Worm (Caenorhabditis elegans) whole organism, L1 larva: ENCODE results near the gene clpr-2.
A peak's percentile ranks its signal among the peaks of the same experiment; 100 is the strongest.

ENCODE experiments used
- C34B4.2 ChIP-seq: sonication (generic microtip); optimal IDR thresholded peaks from 2 replicates; lab custom pipeline; 2017; ENCODE audit warnings: mild to moderate bottlenecking, missing genetic modification characterization, missing compliant biosample characterization
- ama-1 ChIP-seq: fragments of 150-350 bp; optimal IDR thresholded peaks from 2 replicates; lab custom pipeline; 2014
- blmp-1 ChIP-seq: fragments of 150-350 bp; optimal IDR thresholded peaks from 2 replicates; lab custom pipeline; 2014; ENCODE audit warnings: missing biosample characterization, missing genetic modification characterization
- ceh-63 ChIP-seq: fragments of 200-800 bp; sonication (Bioruptor generic); optimal IDR thresholded peaks from 2 replicates; lab custom pipeline; 2018; ENCODE audit warnings: mild to moderate bottlenecking, missing genetic modification characterization, missing compliant biosample characterization
- ceh-8 ChIP-seq: fragments of 200-800 bp; sonication (Bioruptor generic); optimal IDR thresholded peaks from 2 replicates; lab custom pipeline; 2018; ENCODE audit warnings: mild to moderate bottlenecking, missing genetic modification characterization, moderate library complexity, missing compliant biosample characterization
- ceh-82 ChIP-seq, 3 experiments: fragments of 150-350 bp in 1 of 3; sonication (generic microtip) in 2 of 3; optimal IDR thresholded peaks; 2 replicates each; lab custom pipeline; 2014 to 2017; ENCODE audit warnings: missing biosample characterization in 3 of 3, missing genetic modification characterization in 3 of 3
- ces-1 ChIP-seq: fragments of 150-350 bp; optimal IDR thresholded peaks from 2 replicates; lab custom pipeline; 2014; ENCODE audit warnings: missing biosample characterization, missing genetic modification reagents, missing genetic modification characterization
- dsc-1 ChIP-seq: sonication (generic microtip); optimal IDR thresholded peaks from 2 replicates; lab custom pipeline; 2016; ENCODE audit warnings: mild to moderate bottlenecking, missing genetic modification characterization, missing compliant biosample characterization
- efl-1 ChIP-seq, 4 experiments: fragments of 150-350 bp; optimal IDR thresholded peaks in 3 of 4; peaks in 1 of 4; 1 replicate in 1 of 4; 2 replicates in 3 of 4; lab custom pipeline; 2014; ENCODE audit warnings: missing biosample characterization in 2 of 4, missing genetic modification characterization in 2 of 4, missing genetic modification reagents in 2 of 4
- efl-3 ChIP-seq: fragments of 200-800 bp; sonication (Bioruptor generic); optimal IDR thresholded peaks from 2 replicates; lab custom pipeline; 2018; ENCODE audit warnings: mild to moderate bottlenecking, missing genetic modification characterization, missing compliant biosample characterization
- egl-27 ChIP-seq, 2 experiments: fragments of 150-350 bp in 1 of 2; sonication (generic microtip); optimal IDR thresholded peaks; 3 replicates each; lab custom pipeline; 2017 to 2018; ENCODE audit warnings: missing biosample characterization in 2 of 2, missing genetic modification characterization in 2 of 2, missing genetic modification reagents in 2 of 2
- elt-2 ChIP-seq: sonication (generic microtip); optimal IDR thresholded peaks from 2 replicates; lab custom pipeline; 2016; ENCODE audit warnings: missing genetic modification characterization, mild to moderate bottlenecking, inconsistent platforms, missing compliant biosample characterization, missing genetic modification reagents
- ets-5 ChIP-seq: fragments of 200-800 bp; sonication (Bioruptor generic); IDR thresholded peaks from 2 replicates; pipeline ENCODE4 v1.3.6; 2022; ENCODE audit warnings: missing genetic modification characterization, missing compliant biosample characterization
- fkh-4 ChIP-seq: sonication (generic microtip); optimal IDR thresholded peaks from 2 replicates; lab custom pipeline; 2016; ENCODE audit warnings: missing compliant biosample characterization, missing genetic modification characterization, borderline replicate concordance
- fkh-8 ChIP-seq: sonication (generic microtip); optimal IDR thresholded peaks from 2 replicates; lab custom pipeline; 2016; ENCODE audit warnings: mild to moderate bottlenecking, missing genetic modification characterization, missing compliant biosample characterization
- fos-1 ChIP-seq: fragments of 150-350 bp; optimal IDR thresholded peaks from 2 replicates; lab custom pipeline; 2014; ENCODE audit warnings: missing biosample characterization, missing genetic modification characterization
- grh-1 ChIP-seq: fragments of 200-800 bp; sonication (Bioruptor generic); IDR thresholded peaks from 2 replicates; pipeline ENCODE4 v1.3.6; 2022; ENCODE audit warnings: missing genetic modification reagents, missing genetic modification characterization, missing compliant biosample characterization
- hlh-17 ChIP-seq: fragments of 200-800 bp; sonication (Bioruptor generic); optimal IDR thresholded peaks from 2 replicates; lab custom pipeline; 2018; ENCODE audit warnings: missing genetic modification characterization, mild to moderate bottlenecking, missing compliant biosample characterization, moderate library complexity, borderline replicate concordance
- isw-1 ChIP-seq: fragments of 200-800 bp; sonication (Bioruptor generic); IDR thresholded peaks from 2 replicates; pipeline ENCODE4 v1.3.6; 2022; ENCODE audit warnings: missing genetic modification characterization, missing compliant biosample characterization
- lin-13 ChIP-seq: fragments of 150-350 bp; optimal IDR thresholded peaks from 2 replicates; lab custom pipeline; 2014; ENCODE audit warnings: missing biosample characterization, missing genetic modification reagents, missing genetic modification characterization
- lin-14 ChIP-seq: fragments of 200-800 bp; sonication (Bioruptor generic); optimal IDR thresholded peaks from 2 replicates; lab custom pipeline; 2018; ENCODE audit warnings: mild to moderate bottlenecking, missing genetic modification characterization, moderate library complexity, missing compliant biosample characterization
- lin-15B ChIP-seq: fragments of 150-350 bp; sonication (generic microtip); optimal IDR thresholded peaks from 3 replicates; lab custom pipeline; 2014; ENCODE audit warnings: missing biosample characterization, missing genetic modification characterization
- lin-35 ChIP-seq, 2 experiments: fragments of 150-350 bp; optimal IDR thresholded peaks; 2 replicates each; lab custom pipeline; 2014; ENCODE audit warnings: missing biosample characterization in 2 of 2, missing genetic modification characterization in 2 of 2, missing genetic modification reagents in 2 of 2
- lin-39 ChIP-seq: fragments of 150-350 bp; optimal IDR thresholded peaks from 2 replicates; lab custom pipeline; 2014; ENCODE audit warnings: missing biosample characterization, missing genetic modification reagents, missing genetic modification characterization
- lir-3 ChIP-seq: sonication (generic microtip); optimal IDR thresholded peaks from 2 replicates; lab custom pipeline; 2016; ENCODE audit warnings: mild to moderate bottlenecking, missing genetic modification characterization, moderate library complexity, missing compliant biosample characterization; ENCODE audit not compliant: poor library complexity
- mab-9 ChIP-seq: fragments of 200-800 bp; sonication (Bioruptor generic); IDR thresholded peaks from 2 replicates; pipeline ENCODE4 v1.3.6; 2022; ENCODE audit warnings: missing genetic modification reagents, missing genetic modification characterization, missing compliant biosample characterization
- mep-1 ChIP-seq: fragments of 150-350 bp; optimal IDR thresholded peaks from 2 replicates; lab custom pipeline; 2014; ENCODE audit warnings: missing biosample characterization, missing genetic modification characterization
- nhr-11 ChIP-seq: fragments of 150-350 bp; optimal IDR thresholded peaks from 2 replicates; lab custom pipeline; 2014; ENCODE audit warnings: missing biosample characterization, missing genetic modification characterization
- nhr-28 ChIP-seq: fragments of 150-350 bp; optimal IDR thresholded peaks from 2 replicates; lab custom pipeline; 2014; ENCODE audit warnings: missing biosample characterization, missing genetic modification characterization
- nhr-77 ChIP-seq: fragments of 150-350 bp; optimal IDR thresholded peaks from 2 replicates; lab custom pipeline; 2014; ENCODE audit warnings: missing biosample characterization, missing genetic modification characterization
- nhr-85 ChIP-seq: sonication (generic microtip); peaks from one replicate; lab custom pipeline; 2016; ENCODE audit warnings: missing genetic modification characterization, inconsistent platforms, missing compliant biosample characterization
- pqm-1 ChIP-seq: sonication (generic microtip); optimal IDR thresholded peaks from 3 replicates; lab custom pipeline; 2017; ENCODE audit warnings: missing biosample characterization, missing genetic modification characterization
- rnt-1 ChIP-seq: sonication (generic microtip); optimal IDR thresholded peaks from 2 replicates; lab custom pipeline; 2016; ENCODE audit warnings: mild to moderate bottlenecking, missing genetic modification characterization, moderate library complexity, missing compliant biosample characterization
- sup-37 ChIP-seq: fragments of 200-800 bp; sonication (Bioruptor generic); optimal IDR thresholded peaks from 2 replicates; lab custom pipeline; 2018; ENCODE audit warnings: mild to moderate bottlenecking, missing genetic modification characterization, missing compliant biosample characterization
- unc-62 ChIP-seq: fragments of 150-350 bp; optimal IDR thresholded peaks from 2 replicates; lab custom pipeline; 2014; ENCODE audit warnings: missing biosample characterization, missing genetic modification reagents, missing genetic modification characterization
- unc-86 ChIP-seq: sonication (generic microtip); optimal IDR thresholded peaks from 2 replicates; lab custom pipeline; 2016; ENCODE audit warnings: missing genetic modification characterization, missing compliant biosample characterization
- unc-98 ChIP-seq: fragments of 200-800 bp; sonication (Bioruptor generic); IDR thresholded peaks from 2 replicates; pipeline ENCODE4 v1.3.6; 2022; ENCODE audit warnings: missing genetic modification characterization, missing compliant biosample characterization
- vab-15 ChIP-seq: sonication (generic microtip); optimal IDR thresholded peaks from 2 replicates; lab custom pipeline; 2017; ENCODE audit warnings: missing genotype, mild to moderate bottlenecking, missing genetic modification characterization, missing compliant biosample characterization
- xbp-1 ChIP-seq: sonication (generic microtip); optimal IDR thresholded peaks from 2 replicates; lab custom pipeline; 2016; ENCODE audit warnings: missing genetic modification characterization, missing compliant biosample characterization

The clpr-2 gene

DNA sequence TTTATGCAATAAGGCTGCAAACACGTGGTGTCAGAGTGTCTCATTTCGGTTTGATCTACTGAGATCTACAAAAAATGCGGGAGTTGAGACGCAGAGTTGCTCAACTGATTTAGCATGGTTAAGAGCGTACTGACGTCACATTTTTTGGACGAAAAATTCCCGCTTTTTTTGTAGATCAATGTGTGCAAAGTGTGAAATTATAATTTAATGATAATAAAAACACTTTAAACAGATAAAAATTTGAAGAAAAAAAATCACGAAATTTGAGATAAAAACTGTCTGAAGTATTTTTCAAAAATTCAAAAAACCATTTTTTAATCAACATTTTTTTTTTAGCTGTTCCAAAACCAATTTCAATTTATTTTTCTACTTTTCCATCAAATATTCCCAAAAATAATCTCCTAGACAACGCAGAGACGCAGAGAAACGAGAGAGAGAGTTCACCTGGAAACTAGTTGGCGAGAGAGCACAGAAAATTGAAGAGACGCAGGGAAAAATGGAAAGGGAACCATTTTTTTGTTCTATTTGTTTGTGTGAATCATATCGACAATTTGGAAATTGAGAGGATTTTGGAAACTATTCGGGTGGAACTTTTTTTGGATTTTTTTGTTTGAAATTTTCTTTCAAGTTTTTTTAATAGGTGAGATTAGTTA, 38.4 kb downstream of the clpr-2 start (continued):
- no peak for TF ChIP-seq hlh-17 (GFP tag; lab: Kevin White, UChicago)
- no peak for TF ChIP-seq C34B4.2 (tag; lab: Kevin White, UChicago)
- TF ChIP-seq grh-1 (GFP tag; lab: Robert Waterston, UW): peak; percentile 71
- TF ChIP-seq unc-62 (GFP tag; lab: Kevin White, UChicago): no peak
- no peak for TF ChIP-seq pqm-1
- TF ChIP-seq egl-27 (tag; optimal IDR thresholded peaks at IDR 0.05; lab: Kevin White, UChicago): no peak
- TF ChIP-seq lin-39 (tag; lab: Kevin White, UChicago): no peak
- no peak for TF ChIP-seq nhr-28 (tag; lab: Kevin White, UChicago)
- peak; percentile 14 for TF ChIP-seq mep-1 (tag; lab: Kevin White, UChicago)
- no peak for TF ChIP-seq nhr-11 (tag; lab: Kevin White, UChicago)
- TF ChIP-seq elt-2 (tag; lab: Kevin White, UChicago): no peak
- TF ChIP-seq rnt-1: no peak
- no peak for TF ChIP-seq nhr-77 (tag; lab: Kevin White, UChicago)
- TF ChIP-seq ama-1: no peak
- peak; percentile 33 for TF ChIP-seq efl-1 (optimal IDR thresholded peaks at IDR 0.05; lab: Kevin White, UChicago)
- peak; percentile 5 to 80 for TF ChIP-seq efl-1 (GFP tag; optimal IDR thresholded peaks at IDR 0.05 in 1 of 2; lab: Kevin White, UChicago)
- no peak for TF ChIP-seq xbp-1
- peak; percentile 12 for TF ChIP-seq fos-1 (tag; lab: Kevin White, UChicago)
- TF ChIP-seq lir-3 (tag; lab: Kevin White, UChicago): no peak
- TF ChIP-seq blmp-1: no peak
- no peak for TF ChIP-seq ces-1 (GFP tag; lab: Kevin White, UChicago)
- TF ChIP-seq ceh-63 (GFP tag; lab: Kevin White, UChicago): no peak
- no peak for TF ChIP-seq mab-9 (GFP tag; lab: Robert Waterston, UW)
- no peak for TF ChIP-seq lin-15B (tag; lab: Kevin White, UChicago)
- peak; percentile 51 for TF ChIP-seq lin-14 (GFP tag; lab: Kevin White, UChicago)
- no peak for TF ChIP-seq unc-98 (GFP tag; lab: Robert Waterston, UW)
- TF ChIP-seq fkh-4: no peak

ce11 chrII:1297697-1298093, 39.0 kb downstream of the clpr-2 start:
- TF ChIP-seq sup-37 (no peak), ceh-82 (tag; optimal IDR thresholded peaks at IDR 0.05; lab: Kevin White, UChicago) (no peak), efl-3 (GFP tag; lab: Kevin White, UChicago) (no peak), nhr-85 (tag; lab: Kevin White, UChicago) (peak; percentile 5), dsc-1 (tag; lab: Kevin White, UChicago) (no peak), elt-2 (tag; lab: Kevin White, UChicago) (peak; percentile 46), ets-5 (no peak)
- TF ChIP-seq, all 84 proteins: peak for 2

- TF ChIP-seq isw-1 (GFP tag; lab: Robert Waterston, UW): no peak
- no peak for TF ChIP-seq egl-27 (tag; optimal IDR thresholded peaks at IDR 0.05; lab: Kevin White, UChicago)
- TF ChIP-seq ets-5: no peak
- no peak for TF ChIP-seq fkh-8 (tag; lab: Kevin White, UChicago)
- no peak for TF ChIP-seq lin-35 (GFP tag; optimal IDR thresholded peaks at IDR 0.05; lab: Kevin White, UChicago)
- no peak for TF ChIP-seq ceh-82 (tag; optimal IDR thresholded peaks at IDR 0.05; lab: Kevin White, UChicago)
- TF ChIP-seq vab-15 (tag; lab: Kevin White, UChicago): no peak
- no peak for TF ChIP-seq mab-9 (GFP tag; lab: Robert Waterston, UW)
- TF ChIP-seq ceh-8: no peak
- TF ChIP-seq lin-13 (GFP tag; lab: Kevin White, UChicago): no peak
- no peak for TF ChIP-seq ces-1 (GFP tag; lab: Kevin White, UChicago)
- no peak for TF ChIP-seq elt-2 (tag; lab: Kevin White, UChicago)
- no peak for TF ChIP-seq unc-86 (tag; lab: Kevin White, UChicago)
These were observed 39.4 kb downstream of the clpr-2 start, which contains the start of gene Y57G7A.1 for ce11 chrII:1298169-1298568. Y57G7A.1 (plus strand) TSS chrII:1298469.
